Worm (Caenorhabditis elegans): Measurements from ENCODE around the gene F55A4.3.

The F55A4.3 gene

ce11 chrX:1021835-1022311, 3.0 kb downstream of the F55A4.3 start (continued):
- TF ChIP-seq sdc-2 (tag; optimal IDR thresholded peaks at IDR 0.05) (peak; percentile 43), lim-6 (tag; optimal IDR thresholded peaks at IDR 0.05) (no peak), ceh-48 (tag; optimal IDR thresholded peaks at IDR 0.05) (no peak), ceh-45 (GFP tag; IDR thresholded peaks at IDR 0.05) (no peak), elt-4 (tag; optimal IDR thresholded peaks at IDR 0.05) (no peak), ama-1 (optimal IDR thresholded peaks at IDR 0.05) (no peak), ets-4 (tag; optimal IDR thresholded peaks at IDR 0.05) (no peak), F13H6.1 (tag; optimal IDR thresholded peaks at IDR 0.05) (no peak), Y22D7AL.16 (tag; optimal IDR thresholded peaks at IDR 0.05) (peak; percentile 34), pha-2 (tag; optimal IDR thresholded peaks at IDR 0.05) (no peak), ztf-16 (tag; optimal IDR thresholded peaks at IDR 0.05) (no peak), hlh-8 (tag; optimal IDR thresholded peaks at IDR 0.05) (no peak), syd-9 (tag; optimal IDR thresholded peaks at IDR 0.05) (no peak), madf-2 (tag; optimal IDR thresholded peaks at IDR 0.05) (no peak), unc-55 (GFP tag; optimal IDR thresholded peaks at IDR 0.05) (no peak), lin-11 (tag; optimal IDR thresholded peaks at IDR 0.05) (no peak), tbx-2 (tag; optimal IDR thresholded peaks at IDR 0.05) (peak; percentile 27), ceh-30 (tag; optimal IDR thresholded peaks at IDR 0.05) (no peak), hlh-13 (GFP tag; optimal IDR thresholded peaks at IDR 0.05) (no peak), rnt-1 (tag; optimal IDR thresholded peaks at IDR 0.05) (no peak), ceh-2 (tag; optimal IDR thresholded peaks at IDR 0.05) (no peak), T23F11.4 (GFP tag; optimal IDR thresholded peaks at IDR 0.05) (no peak), npax-4 (tag; optimal IDR thresholded peaks at IDR 0.05) (no peak), ttx-3 (tag; optimal IDR thresholded peaks at IDR 0.05) (no peak), pat-9 (tag; optimal IDR thresholded peaks at IDR 0.05) (no peak), mec-3 (tag; optimal IDR thresholded peaks at IDR 0.05; ENCODE audit: borderline replicate concordance) (no peak), dve-1 (tag; optimal IDR thresholded peaks at IDR 0.05) (no peak), ceh-14 (tag; optimal IDR thresholded peaks at IDR 0.05) (peak; percentile 32), pros-1 (tag; optimal IDR thresholded peaks at IDR 0.05) (no peak), unc-86 (tag; optimal IDR thresholded peaks at IDR 0.05) (no peak), elt-2 (tag; optimal IDR thresholded peaks at IDR 0.05) (no peak), hlh-30 (tag; optimal IDR thresholded peaks at IDR 0.05; ENCODE audit: insufficient read depth) (no peak), fax-1 (tag; optimal IDR thresholded peaks at IDR 0.05) (no peak), che-1 (tag; optimal IDR thresholded peaks at IDR 0.05) (peak; percentile 24), hlh-15 (tag; optimal IDR thresholded peaks at IDR 0.05) (no peak), gmeb-2 (tag; optimal IDR thresholded peaks at IDR 0.05) (no peak), pax-1 (tag; optimal IDR thresholded peaks at IDR 0.05) (no peak), unc-42 (tag; optimal IDR thresholded peaks at IDR 0.05) (peak; percentile 54), sox-2 (GFP tag; IDR thresholded peaks at IDR 0.05) (no peak), pqm-1 (tag; optimal IDR thresholded peaks at IDR 0.05) (no peak), K02D7.2 (tag; optimal IDR thresholded peaks at IDR 0.05) (no peak), sox-4 (tag; optimal IDR thresholded peaks at IDR 0.05) (peak; percentile 5), dmd-4 (tag; optimal IDR thresholded peaks at IDR 0.05; ENCODE audit: borderline replicate concordance) (no peak), C08G9.2 (tag; optimal IDR thresholded peaks at IDR 0.05) (no peak), fkh-6 (tag; optimal IDR thresholded peaks at IDR 0.05) (no peak), pag-3 (tag; optimal IDR thresholded peaks at IDR 0.05; ENCODE audit: borderline replicate concordance) (no peak), ceh-31 (tag; optimal IDR thresholded peaks at IDR 0.05) (peak; percentile 55), K09A11.1 (tag; optimal IDR thresholded peaks at IDR 0.05; ENCODE audit: insufficient read depth) (no peak)
